Worm (Caenorhabditis elegans) whole organism, L2 larva: Measurements from ENCODE around the gene C05B5.4.
A peak's percentile ranks its signal among the peaks of the same experiment; 100 is the strongest.

Experiments
- F13H6.1 ChIP-seq: sonication (generic microtip); optimal IDR thresholded peaks from 2 replicates; lab custom pipeline; 2016; ENCODE audit warnings: missing genetic modification characterization, missing compliant biosample characterization
- Y55F3AM.14 ChIP-seq: fragments of 200-800 bp; sonication (Bioruptor generic); optimal IDR thresholded peaks from 2 replicates; lab custom pipeline; 2018; ENCODE audit warnings: mild to moderate bottlenecking, missing genetic modification characterization, missing compliant biosample characterization
- ZK546.5 ChIP-seq: sonication (generic microtip); optimal IDR thresholded peaks from 2 replicates; lab custom pipeline; 2017; ENCODE audit warnings: missing biosample characterization, missing genetic modification characterization
- aly-2 ChIP-seq: fragments of 150-350 bp; optimal IDR thresholded peaks from 2 replicates; lab custom pipeline; 2014; ENCODE audit warnings: missing biosample characterization, missing genetic modification characterization
- ama-1 ChIP-seq: fragments of 150-350 bp; optimal IDR thresholded peaks from 2 replicates; lab custom pipeline; 2018; ENCODE audit warnings: inconsistent platforms
- blmp-1 ChIP-seq: sonication (generic microtip); optimal IDR thresholded peaks from 2 replicates; lab custom pipeline; 2017; ENCODE audit warnings: missing genetic modification characterization, mild to moderate bottlenecking, missing compliant biosample characterization, antibody characterized with exemption, moderate library complexity; ENCODE audit not compliant: insufficient read depth
- ceh-16 ChIP-seq: fragments of 150-350 bp; optimal IDR thresholded peaks from 2 replicates; lab custom pipeline; 2014; ENCODE audit warnings: missing biosample characterization, missing genetic modification characterization
- dmd-4 ChIP-seq: sonication (generic microtip); optimal IDR thresholded peaks from 2 replicates; lab custom pipeline; 2017; ENCODE audit warnings: missing biosample characterization, missing genetic modification characterization
- egl-27 ChIP-seq: sonication (generic microtip); optimal IDR thresholded peaks from 3 replicates; lab custom pipeline; 2017; ENCODE audit warnings: missing biosample characterization, missing genetic modification reagents, missing genetic modification characterization
- elt-1 ChIP-seq: fragments of 150-350 bp; optimal IDR thresholded peaks from 2 replicates; lab custom pipeline; 2014; ENCODE audit warnings: missing biosample characterization, missing genetic modification characterization
- elt-3 ChIP-seq: sonication (generic microtip); optimal IDR thresholded peaks from 2 replicates; lab custom pipeline; 2017; ENCODE audit warnings: missing biosample characterization, missing genetic modification characterization
- fos-1 ChIP-seq: fragments of 150-350 bp; optimal IDR thresholded peaks from 2 replicates; lab custom pipeline; 2014; ENCODE audit warnings: missing biosample characterization, missing genetic modification characterization
- gmeb-1 ChIP-seq: fragments of 150-350 bp; optimal IDR thresholded peaks from 2 replicates; lab custom pipeline; 2014; ENCODE audit warnings: missing biosample characterization, missing genetic modification characterization
- lin-11 ChIP-seq: fragments of 150-350 bp; sonication (generic microtip); optimal IDR thresholded peaks from 2 replicates; lab custom pipeline; 2014; ENCODE audit warnings: missing biosample characterization, missing genetic modification characterization, inconsistent platforms, mixed read lengths
- lin-13 ChIP-seq: fragments of 150-350 bp; optimal IDR thresholded peaks from 2 replicates; lab custom pipeline; 2014; ENCODE audit warnings: missing biosample characterization, missing genetic modification reagents, missing genetic modification characterization
- lin-39 ChIP-seq: fragments of 150-350 bp; optimal IDR thresholded peaks from 2 replicates; lab custom pipeline; 2014; ENCODE audit warnings: missing biosample characterization, missing genetic modification reagents, missing genetic modification characterization
- mab-5 ChIP-seq: fragments of 150-350 bp; optimal IDR thresholded peaks from 2 replicates; lab custom pipeline; 2014; ENCODE audit warnings: missing biosample characterization, missing genetic modification characterization
- mbf-1 ChIP-seq: sonication (generic microtip); optimal IDR thresholded peaks from 2 replicates; lab custom pipeline; 2017; ENCODE audit warnings: missing biosample characterization, missing genetic modification characterization
- nhr-10 ChIP-seq: sonication (generic microtip); optimal IDR thresholded peaks from 2 replicates; lab custom pipeline; 2017; ENCODE audit warnings: missing biosample characterization, missing genetic modification characterization
- nhr-12 ChIP-seq: fragments of 150-350 bp; optimal IDR thresholded peaks from 2 replicates; lab custom pipeline; 2014; ENCODE audit warnings: missing biosample characterization, missing genetic modification characterization
- nhr-129 ChIP-seq: fragments of 150-350 bp; optimal IDR thresholded peaks from 2 replicates; lab custom pipeline; 2014; ENCODE audit warnings: missing biosample characterization, missing genetic modification characterization
- nhr-21 ChIP-seq: fragments of 150-350 bp; optimal IDR thresholded peaks from 2 replicates; lab custom pipeline; 2014; ENCODE audit warnings: missing biosample characterization, missing genetic modification characterization
- nhr-23 ChIP-seq: fragments of 150-350 bp; optimal IDR thresholded peaks from 2 replicates; lab custom pipeline; 2014; ENCODE audit warnings: missing biosample characterization, missing genetic modification reagents, missing genetic modification characterization
- nhr-25 ChIP-seq: fragments of 150-350 bp; sonication (generic microtip); optimal IDR thresholded peaks from 3 replicates; lab custom pipeline; 2014; ENCODE audit warnings: missing biosample characterization, missing genetic modification characterization
- peb-1 ChIP-seq: fragments of 150-350 bp; optimal IDR thresholded peaks from 2 replicates; lab custom pipeline; 2014; ENCODE audit warnings: missing biosample characterization, missing genetic modification characterization
- sem-4 ChIP-seq: fragments of 150-350 bp; optimal IDR thresholded peaks from 2 replicates; lab custom pipeline; 2014; ENCODE audit warnings: missing biosample characterization, missing genetic modification reagents, missing genetic modification characterization
- sma-3 ChIP-seq: sonication (generic microtip); optimal IDR thresholded peaks from 2 replicates; lab custom pipeline; 2016; ENCODE audit warnings: missing genetic modification reagents, missing genetic modification characterization, missing compliant biosample characterization
- unc-39 ChIP-seq: fragments of 150-350 bp; optimal IDR thresholded peaks from 2 replicates; lab custom pipeline; 2014; ENCODE audit warnings: missing biosample characterization, missing genetic modification characterization
- unc-55 ChIP-seq: fragments of 150-350 bp; sonication (generic microtip); optimal IDR thresholded peaks from 3 replicates; lab custom pipeline; 2014; ENCODE audit warnings: missing biosample characterization, missing genetic modification reagents, missing genetic modification characterization
- ztf-1 ChIP-seq: fragments of 200-800 bp; sonication (Bioruptor generic); conservative IDR thresholded peaks from 2 replicates; pipeline ENCODE4 v1.3.6; 2022; ENCODE audit warnings: missing genetic modification characterization, missing compliant biosample characterization
- ztf-11 ChIP-seq: sonication (generic microtip); optimal IDR thresholded peaks from 2 replicates; lab custom pipeline; 2017; ENCODE audit warnings: missing biosample characterization, missing genetic modification characterization
- ztf-4 ChIP-seq: fragments of 150-350 bp; optimal IDR thresholded peaks from 2 replicates; lab custom pipeline; 2014; ENCODE audit warnings: missing biosample characterization, missing genetic modification characterization

The C05B5.4 gene

DNA sequence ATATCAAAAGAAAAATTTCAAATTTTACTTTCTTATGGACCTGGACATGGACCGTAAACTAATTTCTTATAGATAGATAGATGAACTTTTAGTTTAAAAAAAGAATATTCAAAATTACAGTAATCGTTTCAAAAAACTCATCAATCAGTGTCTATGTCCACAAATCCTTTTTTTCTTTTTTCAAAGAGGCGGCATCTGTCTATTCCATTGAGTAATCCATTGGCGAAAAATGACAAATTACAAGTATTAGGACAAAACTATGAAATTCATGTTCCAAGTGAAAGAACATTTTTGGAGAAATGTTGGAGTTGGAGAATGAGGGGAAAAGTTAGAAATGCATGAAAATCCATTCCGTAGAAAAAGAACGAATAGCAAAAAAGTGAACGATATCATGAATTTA is 8.1 kb upstream of the C05B5.4 start:
- TF ChIP-seq unc-39 = no peak
- peak; percentile 74 for TF ChIP-seq mab-5
- TF ChIP-seq unc-55 (GFP tag; lab: Kevin White, UChicago) = peak; percentile 95

DNA sequence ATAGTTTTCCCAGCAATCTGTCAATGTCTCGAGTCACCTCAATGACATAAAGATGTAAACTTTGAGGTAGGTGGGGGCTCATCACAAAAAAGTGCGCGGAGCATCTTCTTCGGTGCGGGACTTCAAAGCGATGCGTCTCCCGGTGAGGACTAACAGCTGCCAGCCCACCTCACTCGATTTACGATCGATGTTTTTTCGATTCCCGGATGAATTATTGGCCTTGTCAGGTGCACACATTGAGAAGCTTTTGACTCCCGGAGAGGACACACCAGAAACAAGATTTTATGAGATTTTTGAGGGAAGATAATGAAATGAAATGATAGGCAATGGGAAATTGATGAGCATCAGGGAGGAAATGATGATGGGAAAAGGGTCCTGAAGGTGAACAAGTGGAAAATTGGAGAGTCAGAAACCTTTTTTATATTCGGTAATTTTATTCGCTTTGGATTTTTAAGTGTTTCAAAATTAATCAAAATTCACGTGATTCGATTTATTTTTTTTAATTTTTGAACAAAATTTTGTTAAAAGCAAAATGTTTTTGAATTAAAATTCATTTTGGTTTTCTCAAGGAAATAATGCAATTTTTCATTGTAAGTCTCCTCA is 6.8 kb upstream of the C05B5.4 start, which contains the start of gene C05B5.12:
C05B5.12 (plus strand) TSS at position 553 of the 603 bp plus-strand sequence.
- TF ChIP-seq F13H6.1 (tag; lab: Kevin White, UChicago) (no peak), nhr-129 (tag; lab: Kevin White, UChicago) (peak; percentile 39)

DNA sequence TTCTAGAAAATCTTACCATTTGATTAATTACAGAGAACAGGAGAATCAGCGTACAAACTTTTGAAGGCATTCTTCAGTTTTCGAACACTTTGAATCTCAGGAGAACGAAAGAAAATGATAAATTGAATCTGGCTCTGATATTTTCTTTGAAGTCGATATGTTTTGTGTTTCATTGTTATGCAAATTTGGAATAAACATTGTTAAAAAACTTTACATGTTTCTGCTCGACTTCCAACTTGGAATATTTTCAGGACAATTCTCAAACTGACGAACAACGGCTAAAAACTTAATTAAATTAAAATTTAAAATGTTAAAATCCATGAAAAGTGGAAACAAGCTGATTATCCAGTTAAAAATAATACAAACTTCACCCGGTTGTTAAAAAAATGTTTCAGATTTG is 5.3 kb upstream of the C05B5.4 start, which contains the start of gene C05B5.1:
C05B5.1 (minus strand) TSS at position 101 of the 400 bp plus-strand sequence.
- TF ChIP-seq lin-39 (tag; lab: Kevin White, UChicago) (no peak), lin-11 (tag; lab: Kevin White, UChicago) (no peak), F13H6.1 (tag; lab: Kevin White, UChicago) (no peak), nhr-10 (tag; lab: Kevin White, UChicago) (no peak), ZK546.5 (tag; lab: Kevin White, UChicago) (no peak), aly-2 (tag; lab: Kevin White, UChicago) (no peak), peb-1 (tag; lab: Kevin White, UChicago) (no peak), nhr-129 (tag; lab: Kevin White, UChicago) (no peak), dmd-4 (tag; lab: Kevin White, UChicago) (no peak), gmeb-1 (no peak)

DNA sequence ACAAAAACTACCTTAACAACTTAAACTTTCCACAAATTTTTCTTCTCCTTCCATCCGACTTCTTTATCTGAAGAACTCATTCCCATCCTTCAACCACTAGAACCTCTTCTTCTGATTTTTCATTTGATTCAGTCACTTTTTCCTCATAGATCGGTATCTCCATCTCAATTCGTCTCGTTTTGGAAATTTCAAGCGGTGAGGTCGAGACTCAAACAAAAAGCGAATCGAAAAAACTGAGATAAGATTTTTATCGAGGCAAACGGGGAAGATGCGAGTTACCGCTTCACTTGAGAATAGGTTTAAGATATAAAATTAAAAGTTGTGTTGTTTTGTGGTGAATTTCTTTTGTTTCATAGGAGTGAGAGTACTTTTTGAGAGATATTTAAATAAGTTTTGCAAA is 2.4 kb upstream of the C05B5.4 start:
- peak; percentile 46 for TF ChIP-seq blmp-1 (tag; lab: Kevin White, UChicago)
- TF ChIP-seq egl-27 = no peak
- no peak for TF ChIP-seq elt-3
- peak; percentile 58 for TF ChIP-seq nhr-23
- TF ChIP-seq ztf-11 (tag; lab: Kevin White, UChicago) = no peak
- no peak for TF ChIP-seq nhr-21
- TF ChIP-seq elt-1 (tag; lab: Kevin White, UChicago) = peak; percentile 66
- no peak for TF ChIP-seq unc-39
- no peak for TF ChIP-seq Y55F3AM.14 (GFP tag; lab: Kevin White, UChicago)
- TF ChIP-seq nhr-25 (tag; lab: Kevin White, UChicago) = peak; percentile 11
- peak; percentile 75 for TF ChIP-seq ceh-16

DNA sequence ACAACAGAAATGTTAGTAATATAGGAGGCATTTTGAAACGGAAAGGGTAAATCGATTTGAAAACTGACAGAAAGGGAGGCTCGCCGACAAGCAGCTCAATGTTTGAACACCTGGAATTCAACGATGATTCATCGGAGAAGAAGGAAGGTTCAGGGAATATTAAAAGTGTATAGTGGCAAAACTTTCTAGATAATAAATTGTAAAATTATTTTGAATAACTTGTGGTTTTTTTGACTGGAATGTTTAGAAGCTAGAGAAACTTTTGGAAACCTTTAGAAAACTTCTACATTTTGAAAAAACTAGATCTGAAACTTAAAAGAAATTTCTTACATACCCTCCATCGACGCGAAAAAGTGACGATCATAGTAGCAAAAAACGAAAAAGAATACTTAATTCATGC is 4.2 kb downstream of the C05B5.4 start, which contains the start of gene pqn-8:
pqn-8 (minus strand) TSS at position 101 of the 400 bp plus-strand sequence.
- TF ChIP-seq sem-4 (tag; lab: Kevin White, UChicago) (no peak), ztf-4 (no peak), ama-1 (lab: Kevin White, UChicago) (no peak), lin-13 (GFP tag; lab: Kevin White, UChicago) (no peak), blmp-1 (tag; lab: Kevin White, UChicago) (no peak)
- TF ChIP-seq, all 48 proteins: peak for 0

DNA sequence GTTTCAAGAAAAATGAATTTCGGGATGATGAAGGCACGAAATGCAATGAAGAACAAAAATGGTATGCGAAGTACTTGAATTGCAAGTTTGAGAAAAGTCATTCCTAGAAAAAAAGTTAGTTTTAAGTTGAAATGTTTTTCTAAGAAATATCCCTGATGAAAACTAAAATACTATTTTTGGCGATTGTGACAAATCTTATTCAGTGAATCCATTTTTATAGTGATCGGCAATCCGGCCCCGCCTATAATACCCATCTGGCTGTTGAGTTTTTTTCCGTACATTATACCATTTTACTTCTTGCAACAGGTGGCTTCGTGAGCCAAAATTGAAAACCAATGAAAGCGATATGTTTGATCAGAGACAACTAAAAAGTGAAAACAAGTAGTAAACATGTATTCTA is 5.5 kb downstream of the C05B5.4 start, which contains the start of gene C05B5.17:
C05B5.17 (minus strand) TSS at position 101 of the 400 bp plus-strand sequence.
- TF ChIP-seq ztf-4 (no peak), ZK546.5 (tag; lab: Kevin White, UChicago) (no peak), elt-1 (tag; lab: Kevin White, UChicago) (no peak), ztf-1 (no peak), dmd-4 (tag; lab: Kevin White, UChicago) (no peak), ama-1 (lab: Kevin White, UChicago) (no peak), mbf-1 (no peak)

DNA sequence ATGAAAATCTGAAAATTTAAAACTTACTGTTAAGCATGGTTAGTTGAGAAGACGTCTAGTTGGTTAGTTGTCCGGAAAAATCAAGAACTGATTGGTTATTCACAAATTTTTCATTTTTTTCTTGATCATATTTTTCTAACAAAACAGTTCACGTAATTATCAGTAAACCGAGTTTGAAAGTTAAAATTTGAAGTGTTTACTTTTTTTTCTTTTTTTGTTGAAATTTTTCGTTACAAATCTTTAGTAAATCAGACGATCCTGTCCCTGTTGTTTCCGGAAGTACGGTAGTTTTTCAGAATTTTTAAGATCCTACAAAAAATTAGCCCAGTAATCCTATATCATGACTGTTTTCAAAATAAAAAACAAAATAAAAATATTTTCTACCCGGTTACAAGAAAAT is 6.7 kb downstream of the C05B5.4 start, which contains the start of gene C05B5.2:
C05B5.2 (minus strand) TSS at position 101 of the 400 bp plus-strand sequence.
- TF ChIP-seq unc-55 (GFP tag; lab: Kevin White, UChicago) = no peak
- no peak for TF ChIP-seq fos-1 (tag; lab: Kevin White, UChicago)
- TF ChIP-seq nhr-12 (tag; lab: Kevin White, UChicago) = no peak
- TF ChIP-seq lin-13 (GFP tag; lab: Kevin White, UChicago) = no peak
- no peak for TF ChIP-seq elt-1 (tag; lab: Kevin White, UChicago)
- no peak for TF ChIP-seq ztf-4
- no peak for TF ChIP-seq Y55F3AM.14 (GFP tag; lab: Kevin White, UChicago)
- TF ChIP-seq sma-3 (GFP tag; lab: Kevin White, UChicago) = no peak
